Worm (Caenorhabditis elegans) whole organism, early embryonic: ENCODE data around the gene ZC239.20.

ENCODE experiments used
- B0310.2 ChIP-seq: sonication (generic microtip); optimal IDR thresholded peaks from 2 replicates; lab custom pipeline; 2016; ENCODE audit warnings: mild to moderate bottlenecking, missing genetic modification characterization, missing compliant biosample characterization
- F13C5.2 ChIP-seq: sonication (generic microtip); optimal IDR thresholded peaks from 2 replicates; lab custom pipeline; 2017; ENCODE audit warnings: mild to moderate bottlenecking, missing genetic modification characterization, inconsistent platforms, missing compliant biosample characterization
- aly-1 ChIP-seq: sonication (generic microtip); optimal IDR thresholded peaks from 2 replicates; lab custom pipeline; 2016; ENCODE audit warnings: missing genetic modification characterization, missing compliant biosample characterization
- ama-1 ChIP-seq: fragments of 150-350 bp; optimal IDR thresholded peaks from 2 replicates; lab custom pipeline; 2014
- ceh-13 ChIP-seq: fragments of 200-800 bp; sonication (Bioruptor generic); optimal IDR thresholded peaks from 2 replicates; lab custom pipeline; 2018; ENCODE audit warnings: mild to moderate bottlenecking, missing genetic modification characterization, missing compliant biosample characterization
- ceh-36 ChIP-seq: sonication (generic microtip); optimal IDR thresholded peaks from 2 replicates; lab custom pipeline; 2016; ENCODE audit warnings: missing genetic modification characterization, inconsistent platforms, missing compliant biosample characterization
- ets-7 ChIP-seq: sonication (generic microtip); optimal IDR thresholded peaks from 2 replicates; lab custom pipeline; 2016; ENCODE audit warnings: missing genotype, missing genetic modification characterization, missing compliant biosample characterization
- flt-1 ChIP-seq: fragments of 200-800 bp; sonication (Bioruptor generic); IDR thresholded peaks from 2 replicates; pipeline ENCODE4 v1.3.6; 2022; ENCODE audit warnings: missing genetic modification characterization, missing compliant biosample characterization
- hmbx-1 ChIP-seq: sonication (generic microtip); optimal IDR thresholded peaks from 2 replicates; lab custom pipeline; 2016; ENCODE audit warnings: mild to moderate bottlenecking, missing genetic modification characterization, missing compliant biosample characterization
- hmg-4 ChIP-seq: fragments of 200-800 bp; sonication (Bioruptor generic); optimal IDR thresholded peaks from 2 replicates; lab custom pipeline; 2018; ENCODE audit warnings: mild to moderate bottlenecking, missing genetic modification characterization, missing compliant biosample characterization
- hnd-1 ChIP-seq: sonication (generic microtip); optimal IDR thresholded peaks from 2 replicates; lab custom pipeline; 2016; ENCODE audit warnings: missing genetic modification characterization, missing compliant biosample characterization
- pes-1 ChIP-seq: fragments of 200-800 bp; sonication (Bioruptor generic); IDR thresholded peaks from 2 replicates; pipeline ENCODE4 v1.3.6; 2022; ENCODE audit warnings: missing genetic modification reagents, missing genetic modification characterization, missing compliant biosample characterization
- scrt-1 ChIP-seq: fragments of 200-800 bp; sonication (Bioruptor generic); IDR thresholded peaks from 2 replicates; pipeline ENCODE4 v1.3.6; 2022; ENCODE audit warnings: missing genetic modification characterization, missing compliant biosample characterization
- sea-1 ChIP-seq: fragments of 200-800 bp; sonication (Bioruptor generic); conservative IDR thresholded peaks from 2 replicates; pipeline ENCODE4 v1.3.6; 2022; ENCODE audit warnings: missing genetic modification characterization, missing compliant biosample characterization
- tbx-11 ChIP-seq: fragments of 200-800 bp; sonication (Bioruptor generic); IDR thresholded peaks from 2 replicates; pipeline ENCODE4 v1.3.6; 2022; ENCODE audit warnings: missing genetic modification characterization, missing compliant biosample characterization
- tbx-37 ChIP-seq: fragments of 200-800 bp; sonication (Bioruptor generic); conservative IDR thresholded peaks from 2 replicates; pipeline ENCODE4 v1.3.6; 2022; ENCODE audit warnings: missing genetic modification reagents, missing genetic modification characterization, missing compliant biosample characterization
- tra-4 ChIP-seq: sonication (generic microtip); optimal IDR thresholded peaks from 2 replicates; lab custom pipeline; 2017; ENCODE audit warnings: missing genetic modification characterization, missing compliant biosample characterization

The ZC239.20 gene

DNA sequence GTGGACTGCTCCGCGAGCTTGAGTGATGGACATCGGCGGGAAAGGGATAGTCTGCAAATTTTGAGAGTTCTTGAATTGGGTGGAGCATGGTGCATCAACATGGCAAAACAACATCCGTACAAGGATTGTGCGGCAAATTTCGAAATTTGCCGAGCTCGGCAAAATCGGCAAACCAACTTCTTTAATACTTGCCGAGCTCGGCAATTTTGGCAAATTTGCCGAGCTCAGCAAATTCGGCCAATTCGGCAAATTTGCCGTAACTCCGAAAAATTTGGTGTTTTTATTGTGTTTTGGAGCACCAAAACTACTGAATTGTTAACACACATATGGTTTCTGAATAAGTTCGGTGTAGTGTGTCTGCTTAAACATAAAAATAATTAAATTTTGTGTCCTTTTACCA is 36.2 kb downstream of the ZC239.20 start, which contains the start of gene fbxc-55:
TSS of gene fbxc-55 (minus strand) at position 101 of the 400 bp plus-strand sequence.
- TF ChIP-seq F13C5.2 (tag; lab: Kevin White, UChicago) (no peak), aly-1 (tag; lab: Kevin White, UChicago) (no peak), tbx-37 (GFP tag; lab: Robert Waterston, UW) (no peak), tbx-11 (GFP tag; lab: Robert Waterston, UW) (no peak), ceh-13 (GFP tag; lab: Kevin White, UChicago) (no peak), flt-1 (no peak), hnd-1 (tag; lab: Kevin White, UChicago) (no peak), sea-1 (GFP tag; lab: Robert Waterston, UW) (no peak), pes-1 (GFP tag; lab: Robert Waterston, UW) (no peak), ceh-36 (no peak), scrt-1 (no peak), hmbx-1 (tag; lab: Kevin White, UChicago) (no peak), B0310.2 (tag; lab: Kevin White, UChicago) (no peak), ama-1 (lab: Kevin White, UChicago) (no peak), hmg-4 (no peak), tra-4 (tag; lab: Kevin White, UChicago) (no peak), ets-7 (tag; lab: Kevin White, UChicago) (no peak)

DNA sequence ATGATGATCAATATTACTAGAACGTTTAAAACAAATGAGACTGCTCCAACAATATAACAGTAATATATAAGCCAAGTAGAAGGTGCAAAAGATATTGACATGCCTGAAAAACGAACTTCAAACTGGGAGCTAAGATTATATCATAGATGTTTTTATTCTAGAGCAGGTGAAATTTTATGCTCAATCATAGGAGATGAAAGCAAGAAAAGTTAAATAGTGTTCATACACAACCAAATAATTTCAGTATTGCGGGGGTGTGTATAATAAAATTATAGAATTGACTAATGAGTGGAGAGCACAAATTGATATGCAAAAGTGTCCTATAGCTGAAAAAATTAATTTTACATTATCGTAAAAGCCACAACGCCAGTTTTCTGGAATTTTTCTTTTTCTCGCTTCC is 47.3 kb downstream of the ZC239.20 start, which contains the start of gene sri-34:
TSS of gene sri-34 (minus strand) at position 101 of the 400 bp plus-strand sequence.
- TF ChIP-seq flt-1: no peak
- no peak for TF ChIP-seq aly-1 (tag; lab: Kevin White, UChicago)
- no peak for TF ChIP-seq hmg-4
- no peak for TF ChIP-seq tbx-37 (GFP tag; lab: Robert Waterston, UW)
- TF ChIP-seq F13C5.2 (tag; lab: Kevin White, UChicago): no peak
- TF ChIP-seq tra-4 (tag; lab: Kevin White, UChicago): no peak
- TF ChIP-seq B0310.2 (tag; lab: Kevin White, UChicago): no peak
- no peak for TF ChIP-seq hnd-1 (tag; lab: Kevin White, UChicago)
- TF ChIP-seq sea-1 (GFP tag; lab: Robert Waterston, UW): no peak
- no peak for TF ChIP-seq ets-7 (tag; lab: Kevin White, UChicago)
- TF ChIP-seq tbx-11 (GFP tag; lab: Robert Waterston, UW): no peak
- no peak for TF ChIP-seq scrt-1
- no peak for TF ChIP-seq ceh-13 (GFP tag; lab: Kevin White, UChicago)
- TF ChIP-seq ama-1 (lab: Kevin White, UChicago): no peak
- TF ChIP-seq pes-1 (GFP tag; lab: Robert Waterston, UW): no peak
- TF ChIP-seq hmbx-1 (tag; lab: Kevin White, UChicago): no peak
- TF ChIP-seq ceh-36: no peak

DNA sequence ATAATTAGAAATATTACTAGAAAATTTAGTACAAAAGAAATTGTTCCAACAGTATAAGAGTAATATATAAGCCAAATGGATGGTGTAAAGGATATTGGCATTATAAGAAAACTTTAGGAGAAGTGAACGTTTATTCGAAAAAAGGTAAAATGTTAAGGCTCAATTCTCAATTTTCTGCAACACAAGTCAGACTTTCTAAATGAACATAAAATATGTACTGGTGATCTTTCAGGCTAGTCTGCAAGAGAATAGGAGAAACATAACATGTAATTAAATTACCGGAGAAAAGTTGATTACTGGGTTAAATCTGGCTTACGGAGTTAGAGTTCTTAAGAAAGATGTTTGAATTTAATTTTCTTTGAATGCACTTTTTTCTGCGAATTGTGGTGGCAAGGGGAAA is 49.6 kb downstream of the ZC239.20 start, which contains the start of gene sri-33:
TSS of gene sri-33 (minus strand) at position 101 of the 400 bp plus-strand sequence.
- TF ChIP-seq F13C5.2 (tag; lab: Kevin White, UChicago) (no peak), scrt-1 (no peak), ama-1 (lab: Kevin White, UChicago) (no peak), tbx-37 (GFP tag; lab: Robert Waterston, UW) (no peak)
